Worm (Caenorhabditis elegans) whole organism, mixed stage, embryonic: ENCODE data around the gene fbxa-74.
A peak's percentile ranks its signal among the peaks of the same experiment; 100 is the strongest.

Experiments
- M03D4.4 ChIP-seq: sonication (generic microtip); optimal IDR thresholded peaks from 2 replicates; lab custom pipeline; 2017; ENCODE audit warnings: mild to moderate bottlenecking, missing genetic modification characterization, missing compliant biosample characterization
- bed-3 ChIP-seq: fragments of 200-800 bp; sonication (Bioruptor generic); optimal IDR thresholded peaks from 3 replicates; lab custom pipeline; 2018; ENCODE audit warnings: mild to moderate bottlenecking, missing genetic modification characterization, moderate library complexity, missing compliant biosample characterization
- blmp-1 ChIP-seq: fragments of 150-350 bp; optimal IDR thresholded peaks from 2 replicates; lab custom pipeline; 2014; ENCODE audit warnings: missing biosample characterization, missing genetic modification characterization
- ceh-39 ChIP-seq: fragments of 150-350 bp; optimal IDR thresholded peaks from 2 replicates; lab custom pipeline; 2014; ENCODE audit warnings: missing biosample characterization, missing genetic modification characterization
- ceh-43 ChIP-seq: fragments of 200-800 bp; sonication (Bioruptor generic); optimal IDR thresholded peaks from 2 replicates; lab custom pipeline; 2018; ENCODE audit warnings: mild to moderate bottlenecking, missing genetic modification characterization, moderate library complexity, missing compliant biosample characterization
- ceh-83 ChIP-seq: fragments of 200-800 bp; sonication (Bioruptor generic); optimal IDR thresholded peaks from 2 replicates; lab custom pipeline; 2018; ENCODE audit warnings: mild to moderate bottlenecking, missing genetic modification characterization, missing compliant biosample characterization
- ces-1 ChIP-seq: fragments of 150-350 bp; optimal IDR thresholded peaks from 2 replicates; lab custom pipeline; 2014; ENCODE audit warnings: missing biosample characterization, missing genetic modification reagents, missing genetic modification characterization
- cnd-1 ChIP-seq: fragments of 200-800 bp; sonication (Bioruptor generic); optimal IDR thresholded peaks from 2 replicates; lab custom pipeline; 2018; ENCODE audit warnings: mild to moderate bottlenecking, missing genetic modification characterization, missing compliant biosample characterization
- drap-1 ChIP-seq: fragments of 200-800 bp; sonication (Bioruptor generic); optimal IDR thresholded peaks from 3 replicates; lab custom pipeline; 2018; ENCODE audit warnings: mild to moderate bottlenecking, missing genetic modification characterization, missing compliant biosample characterization
- elt-1 ChIP-seq: sonication (generic microtip); optimal IDR thresholded peaks from 2 replicates; lab custom pipeline; 2017; ENCODE audit warnings: missing genetic modification characterization, mild to moderate bottlenecking, missing compliant biosample characterization, antibody characterized with exemption, moderate library complexity, borderline replicate concordance; ENCODE audit not compliant: insufficient read depth
- elt-3 ChIP-seq: fragments of 150-350 bp; optimal IDR thresholded peaks from 2 replicates; lab custom pipeline; 2014; ENCODE audit warnings: missing biosample characterization, missing genetic modification characterization
- flh-1 ChIP-seq: fragments of 200-800 bp; sonication (Bioruptor generic); optimal IDR thresholded peaks from 2 replicates; lab custom pipeline; 2018; ENCODE audit warnings: mild to moderate bottlenecking, missing genetic modification characterization, moderate library complexity, missing compliant biosample characterization
- ham-2 ChIP-seq: fragments of 200-800 bp; sonication (Bioruptor generic); optimal IDR thresholded peaks from 2 replicates; lab custom pipeline; 2018; ENCODE audit warnings: mild to moderate bottlenecking, missing genetic modification characterization, missing compliant biosample characterization
- hlh-1 ChIP-seq: fragments of 150-350 bp; optimal IDR thresholded peaks from 2 replicates; lab custom pipeline; 2014; ENCODE audit warnings: missing biosample characterization, missing genetic modification reagents, missing genetic modification characterization
- lin-13 ChIP-seq: fragments of 150-350 bp; optimal IDR thresholded peaks from 2 replicates; lab custom pipeline; 2014; ENCODE audit warnings: missing biosample characterization, missing genetic modification characterization
- lin-32 ChIP-seq: fragments of 200-800 bp; sonication (Bioruptor generic); optimal IDR thresholded peaks from 2 replicates; lab custom pipeline; 2018; ENCODE audit warnings: mild to moderate bottlenecking, missing genetic modification characterization, missing compliant biosample characterization
- lsy-2 ChIP-seq: fragments of 150-350 bp; optimal IDR thresholded peaks from 2 replicates; lab custom pipeline; 2014; ENCODE audit warnings: missing biosample characterization, missing genetic modification characterization
- mab-5 ChIP-seq: fragments of 150-350 bp; optimal IDR thresholded peaks from 2 replicates; lab custom pipeline; 2014; ENCODE audit warnings: missing biosample characterization, missing genetic modification characterization
- mep-1 ChIP-seq: fragments of 150-350 bp; optimal IDR thresholded peaks from 2 replicates; lab custom pipeline; 2017; ENCODE audit warnings: missing biosample characterization, missing genetic modification reagents, missing genetic modification characterization, inconsistent platforms
- mls-2 ChIP-seq: sonication (generic microtip); optimal IDR thresholded peaks from 2 replicates; lab custom pipeline; 2016; ENCODE audit warnings: mild to moderate bottlenecking, missing genetic modification characterization, moderate library complexity, missing compliant biosample characterization
- nhr-12 ChIP-seq: fragments of 150-350 bp; optimal IDR thresholded peaks from 2 replicates; lab custom pipeline; 2014; ENCODE audit warnings: missing biosample characterization, missing genetic modification characterization
- nhr-2 ChIP-seq: fragments of 150-350 bp; optimal IDR thresholded peaks from 2 replicates; lab custom pipeline; 2014; ENCODE audit warnings: missing biosample characterization, missing genetic modification characterization
- nhr-237 ChIP-seq: fragments of 150-350 bp; optimal IDR thresholded peaks from 2 replicates; lab custom pipeline; 2014; ENCODE audit warnings: missing biosample characterization, missing genetic modification characterization
- nhr-28 ChIP-seq: fragments of 150-350 bp; optimal IDR thresholded peaks from 2 replicates; lab custom pipeline; 2014; ENCODE audit warnings: missing biosample characterization, missing genetic modification characterization
- nhr-76 ChIP-seq: sonication (generic microtip); optimal IDR thresholded peaks from 2 replicates; lab custom pipeline; 2017; ENCODE audit warnings: missing biosample characterization, missing genetic modification characterization
- pha-4 ChIP-seq: fragments of 150-350 bp; optimal IDR thresholded peaks from 2 replicates; lab custom pipeline; 2018; ENCODE audit warnings: missing biosample characterization, missing genetic modification reagents, missing genetic modification characterization
- sem-2 ChIP-seq: fragments of 200-800 bp; sonication (Bioruptor generic); optimal IDR thresholded peaks from 2 replicates; lab custom pipeline; 2018; ENCODE audit warnings: mild to moderate bottlenecking, missing genetic modification characterization, missing compliant biosample characterization
- snpc-4 ChIP-seq: fragments of 150-350 bp; optimal IDR thresholded peaks from 2 replicates; lab custom pipeline; 2014; ENCODE audit warnings: missing biosample characterization, missing genetic modification characterization
- sptf-1 ChIP-seq: sonication (generic microtip); optimal IDR thresholded peaks from 2 replicates; lab custom pipeline; 2017; ENCODE audit warnings: mild to moderate bottlenecking, missing genetic modification characterization, moderate library complexity, missing compliant biosample characterization
- tbx-8 ChIP-seq: fragments of 200-800 bp; sonication (Bioruptor generic); optimal IDR thresholded peaks from 2 replicates; lab custom pipeline; 2018; ENCODE audit warnings: mild to moderate bottlenecking, missing genetic modification characterization, moderate library complexity, missing compliant biosample characterization
- unc-120 ChIP-seq: sonication (generic microtip); optimal IDR thresholded peaks from 2 replicates; lab custom pipeline; 2017; ENCODE audit warnings: missing genetic modification characterization, missing compliant biosample characterization; ENCODE audit not compliant: poor library complexity, severe bottlenecking
- unc-39 ChIP-seq: fragments of 150-350 bp; optimal IDR thresholded peaks from 2 replicates; lab custom pipeline; 2014; ENCODE audit warnings: missing biosample characterization, missing genetic modification characterization
- unc-62 ChIP-seq: fragments of 150-350 bp; optimal IDR thresholded peaks from 2 replicates; lab custom pipeline; 2014; ENCODE audit warnings: missing biosample characterization, missing genetic modification reagents, missing genetic modification characterization
- zip-8 ChIP-seq: fragments of 150-350 bp; optimal IDR thresholded peaks from 2 replicates; lab custom pipeline; 2014; ENCODE audit warnings: missing biosample characterization, missing genetic modification characterization
- ztf-11 ChIP-seq: fragments of 150-350 bp; optimal IDR thresholded peaks from 2 replicates; lab custom pipeline; 2014; ENCODE audit warnings: missing biosample characterization, missing genetic modification characterization

Gene fbxa-74

ce11 chrIII:1695006-1695405 lies 3.8 kb downstream of the fbxa-74 start, which contains the start of gene srd-64:
Gene srd-64 (minus strand): TSS chrIII:1695106.
- no peak for TF ChIP-seq ceh-83 (GFP tag; lab: Kevin White, UChicago)
- TF ChIP-seq flh-1 (GFP tag; lab: Kevin White, UChicago) = no peak
- no peak for TF ChIP-seq tbx-8 (GFP tag; lab: Kevin White, UChicago)
- TF ChIP-seq lsy-2 (tag; lab: Kevin White, UChicago) = no peak
- TF ChIP-seq sem-2 (GFP tag; lab: Kevin White, UChicago) = no peak
- TF ChIP-seq mep-1 = no peak
- TF ChIP-seq zip-8 (tag; lab: Kevin White, UChicago) = no peak
- no peak for TF ChIP-seq snpc-4 (tag; lab: Kevin White, UChicago)
- no peak for TF ChIP-seq unc-120 (tag; lab: Kevin White, UChicago)
- no peak for TF ChIP-seq nhr-28
- no peak for TF ChIP-seq ztf-11
- no peak for TF ChIP-seq bed-3
- TF ChIP-seq lin-13 (tag; lab: Kevin White, UChicago) = no peak
- TF ChIP-seq elt-1 (tag; lab: Kevin White, UChicago) = no peak
- TF ChIP-seq unc-62 (GFP tag; lab: Kevin White, UChicago) = no peak

ce11 chrIII:1689927-1690326 lies 8.9 kb downstream of the fbxa-74 start, which contains the start of gene Y22D7AR.14:
Gene Y22D7AR.14 (minus strand): TSS chrIII:1690027.
- no peak for TF ChIP-seq mls-2 (tag; lab: Kevin White, UChicago)
- TF ChIP-seq ceh-39 = no peak

- TF ChIP-seq cnd-1 (tag; lab: Kevin White, UChicago) = no peak
- no peak for TF ChIP-seq unc-120 (tag; lab: Kevin White, UChicago)
- TF ChIP-seq M03D4.4 (tag; lab: Kevin White, UChicago) = no peak
- no peak for TF ChIP-seq nhr-12 (tag; lab: Kevin White, UChicago)
- no peak for TF ChIP-seq flh-1 (GFP tag; lab: Kevin White, UChicago)
- TF ChIP-seq elt-1 (tag; lab: Kevin White, UChicago) = no peak
- no peak for TF ChIP-seq mep-1
- TF ChIP-seq lsy-2 (tag; lab: Kevin White, UChicago) = no peak
- TF ChIP-seq ztf-11 = no peak
- no peak for TF ChIP-seq nhr-2 (tag; lab: Kevin White, UChicago)
- TF ChIP-seq ceh-43 (GFP tag; lab: Kevin White, UChicago) = no peak
These were observed 10.8 kb downstream of the fbxa-74 start, which contains the start of gene Y22D7AR.7 for ce11 chrIII:1687999-1688398. Gene Y22D7AR.7 (minus strand): TSS chrIII:1688099.

- TF ChIP-seq mep-1 (no peak), ces-1 (GFP tag; lab: Kevin White, UChicago) (no peak), lin-13 (tag; lab: Kevin White, UChicago) (no peak), unc-120 (tag; lab: Kevin White, UChicago) (peak; percentile 10), mls-2 (tag; lab: Kevin White, UChicago) (no peak), lin-32 (GFP tag; lab: Kevin White, UChicago) (no peak), tbx-8 (GFP tag; lab: Kevin White, UChicago) (no peak), hlh-1 (tag; lab: Kevin White, UChicago) (no peak), flh-1 (GFP tag; lab: Kevin White, UChicago) (no peak), nhr-237 (tag; lab: Kevin White, UChicago) (no peak), nhr-28 (no peak), elt-3 (tag; lab: Kevin White, UChicago) (peak; percentile 86), nhr-12 (tag; lab: Kevin White, UChicago) (no peak), unc-62 (GFP tag; lab: Kevin White, UChicago) (no peak), nhr-76 (tag; lab: Kevin White, UChicago) (no peak), drap-1 (GFP tag; lab: Kevin White, UChicago) (no peak), unc-39 (tag; lab: Kevin White, UChicago) (no peak), ztf-11 (no peak)
These were observed 16.5 kb downstream of the fbxa-74 start for ce11 chrIII:1682262-1682661.

ce11 chrIII:1680996-1681395 lies 17.8 kb downstream of the fbxa-74 start:
- TF ChIP-seq bed-3 = no peak
- no peak for TF ChIP-seq ceh-83 (GFP tag; lab: Kevin White, UChicago)
- peak; percentile 3 for TF ChIP-seq cnd-1 (tag; lab: Kevin White, UChicago)
- TF ChIP-seq ham-2 (GFP tag; lab: Kevin White, UChicago) = no peak
- TF ChIP-seq mls-2 (tag; lab: Kevin White, UChicago) = no peak
- TF ChIP-seq hlh-1 (tag; lab: Kevin White, UChicago) = peak; percentile 10
- TF ChIP-seq flh-1 (GFP tag; lab: Kevin White, UChicago) = no peak
- TF ChIP-seq unc-39 (tag; lab: Kevin White, UChicago) = no peak
- no peak for TF ChIP-seq tbx-8 (GFP tag; lab: Kevin White, UChicago)
- no peak for TF ChIP-seq lin-13 (tag; lab: Kevin White, UChicago)
- TF ChIP-seq lsy-2 (tag; lab: Kevin White, UChicago) = no peak
- TF ChIP-seq unc-62 (GFP tag; lab: Kevin White, UChicago) = peak; percentile 16
- TF ChIP-seq mab-5 (tag; lab: Kevin White, UChicago) = peak; percentile 79
- no peak for TF ChIP-seq sem-2 (GFP tag; lab: Kevin White, UChicago)
- peak; percentile 18 for TF ChIP-seq unc-120 (tag; lab: Kevin White, UChicago)
- TF ChIP-seq snpc-4 (tag; lab: Kevin White, UChicago) = no peak
- no peak for TF ChIP-seq zip-8 (tag; lab: Kevin White, UChicago)
- no peak for TF ChIP-seq blmp-1 (tag; lab: Kevin White, UChicago)
- no peak for TF ChIP-seq ceh-43 (GFP tag; lab: Kevin White, UChicago)
- TF ChIP-seq nhr-76 (tag; lab: Kevin White, UChicago) = no peak
- no peak for TF ChIP-seq nhr-12 (tag; lab: Kevin White, UChicago)
- peak; percentile 36 for TF ChIP-seq drap-1 (GFP tag; lab: Kevin White, UChicago)
- TF ChIP-seq M03D4.4 (tag; lab: Kevin White, UChicago) = no peak
- TF ChIP-seq nhr-237 (tag; lab: Kevin White, UChicago) = peak; percentile 74
- peak; percentile 90 for TF ChIP-seq elt-3 (tag; lab: Kevin White, UChicago)
- TF ChIP-seq nhr-28 = peak; percentile 8
- no peak for TF ChIP-seq sptf-1 (tag; lab: Kevin White, UChicago)
- TF ChIP-seq ztf-11 = no peak
- TF ChIP-seq pha-4 (tag; lab: Kevin White, UChicago) = peak; percentile 13
- no peak for TF ChIP-seq lin-32 (GFP tag; lab: Kevin White, UChicago)
- TF ChIP-seq ces-1 (GFP tag; lab: Kevin White, UChicago) = no peak
- no peak for TF ChIP-seq elt-1 (tag; lab: Kevin White, UChicago)
